Comparison of ENCODE assay signal across 1 fruit fly cellular context in the genomic region with DNA sequence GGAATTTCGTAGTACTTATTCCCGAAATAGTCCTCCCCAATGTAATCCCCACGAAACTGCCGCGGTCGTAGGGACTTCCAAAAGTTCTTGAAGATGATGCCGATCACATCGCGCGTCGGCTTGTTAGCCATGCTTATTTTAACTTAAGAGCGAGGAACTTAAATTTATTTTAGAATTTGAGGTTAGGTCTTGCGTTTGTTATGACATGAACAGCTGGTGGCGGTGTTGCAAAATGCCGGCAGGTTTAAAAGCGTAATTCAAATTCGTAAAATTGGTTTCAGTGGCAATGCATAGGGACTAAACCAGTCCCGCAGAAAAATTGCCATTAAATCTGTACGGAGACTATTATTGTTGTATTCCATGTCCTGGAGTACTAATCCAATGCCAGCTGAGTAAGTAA.
TF ChIP-seq lines count a peak whose summit lies in the region.

No protein-coding gene starts in this region.

TF ChIP-seq in whole organism, embryonic, 481 proteins besides CTCF, POLR2A, EP300 and RAD21 (continued from another document and continues in another):
- no peak for TF ChIP-seq odd (GFP tag; optimal IDR thresholded peaks at IDR 0.05; lab: Kevin White, UChicago)
- TF ChIP-seq Kr (GFP tag; optimal IDR thresholded peaks at IDR 0.05; lab: Kevin White, UChicago): no peak
- no peak for TF ChIP-seq CG30020 (tag; optimal IDR thresholded peaks at IDR 0.05; lab: Kevin White, UChicago)
- TF ChIP-seq gce (GFP tag; IDR thresholded peaks at IDR 0.05; lab: Robert Waterston, UW): no peak
- no peak for TF ChIP-seq lov (optimal IDR thresholded peaks at IDR 0.05; lab: Kevin White, UChicago)
- no peak for TF ChIP-seq lov (GFP tag; IDR thresholded peaks at IDR 0.05; lab: Robert Waterston, UW)
- TF ChIP-seq B-H1 (GFP tag; IDR thresholded peaks at IDR 0.05; lab: Robert Waterston, UW): no peak
- no peak for TF ChIP-seq CG5180 (GFP tag; optimal IDR thresholded peaks at IDR 0.05; lab: Kevin White, UChicago)
- no peak for TF ChIP-seq CG2875 (GFP tag; optimal IDR thresholded peaks at IDR 0.05; lab: Kevin White, UChicago)
- no peak for TF ChIP-seq CG10431 (GFP tag; optimal IDR thresholded peaks at IDR 0.05; lab: Kevin White, UChicago)
- TF ChIP-seq CG18011 (GFP tag; optimal IDR thresholded peaks at IDR 0.05; lab: Kevin White, UChicago): no peak
- TF ChIP-seq Optix (GFP tag; IDR thresholded peaks at IDR 0.05; lab: Robert Waterston, UW): no peak
- TF ChIP-seq Hr78 (GFP tag; optimal IDR thresholded peaks at IDR 0.05; lab: Kevin White, UChicago): no peak
- no peak for TF ChIP-seq CG4404 (GFP tag; IDR thresholded peaks at IDR 0.05; lab: Robert Waterston, UW)
- TF ChIP-seq row (GFP tag; IDR thresholded peaks at IDR 0.05; lab: Robert Waterston, UW): peak; percentile 33; the same call in 1 of the 3 replicates
- no peak for TF ChIP-seq oc (tag; optimal IDR thresholded peaks at IDR 0.05; lab: Kevin White, UChicago)
- no peak for TF ChIP-seq CG1024 (GFP tag; IDR thresholded peaks at IDR 0.05; lab: Robert Waterston, UW)
- no peak for TF ChIP-seq cas (GFP tag; IDR thresholded peaks at IDR 0.05; lab: Robert Waterston, UW)
- no peak for TF ChIP-seq Hr3 (GFP tag; optimal IDR thresholded peaks at IDR 0.05; lab: Kevin White, UChicago)
- no peak for TF ChIP-seq Neu2 (GFP tag; optimal IDR thresholded peaks at IDR 0.05; lab: Kevin White, UChicago; ENCODE audit: borderline replicate concordance)
- TF ChIP-seq br (optimal IDR thresholded peaks at IDR 0.05; lab: Kevin White, UChicago): no peak
- TF ChIP-seq chinmo (GFP tag; IDR thresholded peaks at IDR 0.05; lab: Robert Waterston, UW; ENCODE audit: partially characterized antibody): no peak
- no peak for TF ChIP-seq HmgD (GFP tag; optimal IDR thresholded peaks at IDR 0.05; lab: Kevin White, UChicago)
- no peak for TF ChIP-seq pita (GFP tag; optimal IDR thresholded peaks at IDR 0.05; lab: Kevin White, UChicago)
- no peak for TF ChIP-seq GATAe (GFP tag; conservative IDR thresholded peaks at IDR 0.05; lab: Robert Waterston, UW)
- no peak for TF ChIP-seq onecut (GFP tag; IDR thresholded peaks at IDR 0.05; lab: Robert Waterston, UW)
- peak; percentile 3 for TF ChIP-seq Elba2 (GFP tag; optimal IDR thresholded peaks at IDR 0.05; lab: Kevin White, UChicago)
- TF ChIP-seq Lim3 (GFP tag; IDR thresholded peaks at IDR 0.05; lab: Robert Waterston, UW): no peak
- TF ChIP-seq Nf-YB (GFP tag; optimal IDR thresholded peaks at IDR 0.05; lab: Kevin White, UChicago): no peak
- no peak for TF ChIP-seq CG16779 (GFP tag; IDR thresholded peaks at IDR 0.05; lab: Robert Waterston, UW)
- TF ChIP-seq CG8765 (GFP tag; IDR thresholded peaks at IDR 0.05; lab: Robert Waterston, UW): no peak
- no peak for TF ChIP-seq gem (tag; optimal IDR thresholded peaks at IDR 0.05; lab: Kevin White, UChicago)
- TF ChIP-seq CG6254 (GFP tag; optimal IDR thresholded peaks at IDR 0.05; lab: Kevin White, UChicago): no peak
- no peak for TF ChIP-seq CG16815 (GFP tag; optimal IDR thresholded peaks at IDR 0.05; lab: Kevin White, UChicago)
- TF ChIP-seq lilli (GFP tag; optimal IDR thresholded peaks at IDR 0.05; lab: Kevin White, UChicago): peak; percentile 13
- TF ChIP-seq nom (GFP tag; optimal IDR thresholded peaks at IDR 0.05; lab: Kevin White, UChicago): no peak
- no peak for TF ChIP-seq zen2 (GFP tag; IDR thresholded peaks at IDR 0.05; lab: Robert Waterston, UW; ENCODE audit: partially characterized antibody)
- no peak for TF ChIP-seq h (optimal IDR thresholded peaks at IDR 0.05; lab: Kevin White, UChicago)
- peak; percentile 8 for TF ChIP-seq CG2120 (GFP tag; optimal IDR thresholded peaks at IDR 0.05; lab: Kevin White, UChicago)
- no peak for TF ChIP-seq klu (GFP tag; IDR thresholded peaks at IDR 0.05; lab: Robert Waterston, UW)
- TF ChIP-seq CG10959 (GFP tag; IDR thresholded peaks at IDR 0.05; lab: Robert Waterston, UW): no peak
- no peak for TF ChIP-seq exex (tag; optimal IDR thresholded peaks at IDR 0.05; lab: Kevin White, UChicago)
- peak; percentile 100 for TF ChIP-seq bigmax (GFP tag; optimal IDR thresholded peaks at IDR 0.05; lab: Kevin White, UChicago)
- TF ChIP-seq NK7.1 (GFP tag; optimal IDR thresholded peaks at IDR 0.05; lab: Kevin White, UChicago): no peak
- no peak for TF ChIP-seq Taf1 (GFP tag; IDR thresholded peaks at IDR 0.05; lab: Robert Waterston, UW)
- TF ChIP-seq CG6813 (GFP tag; optimal IDR thresholded peaks at IDR 0.05; lab: Kevin White, UChicago): no peak
- no peak for TF ChIP-seq CG3281 (GFP tag; optimal IDR thresholded peaks at IDR 0.05; lab: Kevin White, UChicago)
- TF ChIP-seq Atf-2 (GFP tag; optimal IDR thresholded peaks at IDR 0.05; lab: Kevin White, UChicago): no peak
- no peak for TF ChIP-seq CG18476 (GFP tag; optimal IDR thresholded peaks at IDR 0.05; lab: Kevin White, UChicago)
- no peak for TF ChIP-seq ab (GFP tag; optimal IDR thresholded peaks at IDR 0.05; lab: Kevin White, UChicago)
- no peak for TF ChIP-seq slp2 (GFP tag; optimal IDR thresholded peaks at IDR 0.05; lab: Kevin White, UChicago)
- no peak for TF ChIP-seq psq (GFP tag; optimal IDR thresholded peaks at IDR 0.05; lab: Kevin White, UChicago)
- no peak for TF ChIP-seq CG8478 (optimal IDR thresholded peaks at IDR 0.05; lab: Kevin White, UChicago)
- no peak for TF ChIP-seq seq (GFP tag; IDR thresholded peaks at IDR 0.05; lab: Robert Waterston, UW)
- no peak for TF ChIP-seq CG7839 (tag; optimal IDR thresholded peaks at IDR 0.05; lab: Kevin White, UChicago)
- TF ChIP-seq Ada2b (GFP tag; IDR thresholded peaks at IDR 0.05; lab: Robert Waterston, UW): 0 out of 2 replicates have a peak, but pooled peaks have one; percentile 7
- TF ChIP-seq phol (tag; optimal IDR thresholded peaks at IDR 0.05; lab: Kevin White, UChicago): peak; percentile 10
- TF ChIP-seq CG11723 (GFP tag; optimal IDR thresholded peaks at IDR 0.05; lab: Kevin White, UChicago): no peak
- TF ChIP-seq CG17612 (GFP tag; IDR thresholded peaks at IDR 0.05; lab: Robert Waterston, UW): no peak
- no peak for TF ChIP-seq gcm (GFP tag; optimal IDR thresholded peaks at IDR 0.05; lab: Kevin White, UChicago)
- no peak for TF ChIP-seq ftz-f1 (GFP tag; optimal IDR thresholded peaks at IDR 0.05; lab: Kevin White, UChicago)
- no peak for TF ChIP-seq Oaz (GFP tag; IDR thresholded peaks at IDR 0.05; lab: Robert Waterston, UW)
- TF ChIP-seq CG34422 (GFP tag; IDR thresholded peaks at IDR 0.05; lab: Robert Waterston, UW): peak; percentile 36; the same call in 1 of the 3 replicates
- TF ChIP-seq MBD-R2 (GFP tag; IDR thresholded peaks at IDR 0.05; lab: Robert Waterston, UW): peak; percentile 80
- TF ChIP-seq pb (GFP tag; optimal IDR thresholded peaks at IDR 0.05; lab: Kevin White, UChicago): no peak
- TF ChIP-seq CG1647 (GFP tag; optimal IDR thresholded peaks at IDR 0.05; lab: Kevin White, UChicago): no peak
- no peak for TF ChIP-seq CG10565 (GFP tag; optimal IDR thresholded peaks at IDR 0.05; lab: Kevin White, UChicago)
- TF ChIP-seq kay (GFP tag; optimal IDR thresholded peaks at IDR 0.05; lab: Kevin White, UChicago): no peak
- no peak for TF ChIP-seq CG11695 (GFP tag; IDR thresholded peaks at IDR 0.05; lab: Robert Waterston, UW)
- peak; percentile 93 for TF ChIP-seq E2f2 (GFP tag; IDR thresholded peaks at IDR 0.05; lab: Robert Waterston, UW)
- TF ChIP-seq CG11093 (GFP tag; IDR thresholded peaks at IDR 0.05; lab: Robert Waterston, UW): no peak
- no peak for TF ChIP-seq CG5953 (GFP tag; IDR thresholded peaks at IDR 0.05; lab: Robert Waterston, UW)
- no peak for TF ChIP-seq CG30431 (GFP tag; optimal IDR thresholded peaks at IDR 0.05; lab: Kevin White, UChicago)
- TF ChIP-seq CG15514 (GFP tag; optimal IDR thresholded peaks at IDR 0.05; lab: Kevin White, UChicago): peak; percentile 55
- peak; percentile 11 for TF ChIP-seq sens (GFP tag; lab: Kevin White, UChicago)
- no peak for TF ChIP-seq CG10654 (GFP tag; optimal IDR thresholded peaks at IDR 0.05; lab: Kevin White, UChicago)
- no peak for TF ChIP-seq Atf6 (GFP tag; IDR thresholded peaks at IDR 0.05; lab: Robert Waterston, UW)
- no peak for TF ChIP-seq ato (GFP tag; IDR thresholded peaks at IDR 0.05; lab: Robert Waterston, UW; ENCODE audit: partially characterized antibody)
- no peak for TF ChIP-seq Hr51 (GFP tag; optimal IDR thresholded peaks at IDR 0.05; lab: Kevin White, UChicago)
- no peak for TF ChIP-seq mam (GFP tag; optimal IDR thresholded peaks at IDR 0.05; lab: Kevin White, UChicago)
- TF ChIP-seq Rfx (GFP tag; IDR thresholded peaks at IDR 0.05; lab: Robert Waterston, UW): peak; percentile 22; the same call in 1 of the 2 replicates
- TF ChIP-seq nau (GFP tag; optimal IDR thresholded peaks at IDR 0.05; lab: Kevin White, UChicago): no peak
- TF ChIP-seq BtbVII (GFP tag; optimal IDR thresholded peaks at IDR 0.05; lab: Kevin White, UChicago): no peak
- TF ChIP-seq CG17829 (tag; optimal IDR thresholded peaks at IDR 0.05; lab: Kevin White, UChicago): no peak
- TF ChIP-seq Med (GFP tag; lab: Kevin White, UChicago): peak; percentile 84
- TF ChIP-seq Dp (GFP tag; optimal IDR thresholded peaks at IDR 0.05; lab: Kevin White, UChicago): peak; percentile 86
- TF ChIP-seq Sox100B (GFP tag; optimal IDR thresholded peaks at IDR 0.05; lab: Kevin White, UChicago): no peak
- peak; percentile 59 for TF ChIP-seq dm (GFP tag; optimal IDR thresholded peaks at IDR 0.05; lab: Kevin White, UChicago)
- no peak for TF ChIP-seq Fer3 (tag; optimal IDR thresholded peaks at IDR 0.05; lab: Kevin White, UChicago)
- TF ChIP-seq grau (tag; optimal IDR thresholded peaks at IDR 0.05; lab: Kevin White, UChicago): peak; percentile 3
- no peak for TF ChIP-seq CG17186 (GFP tag; optimal IDR thresholded peaks at IDR 0.05; lab: Kevin White, UChicago)
- TF ChIP-seq salm (tag; optimal IDR thresholded peaks at IDR 0.05; lab: Kevin White, UChicago): no peak
- TF ChIP-seq crp (GFP tag; optimal IDR thresholded peaks at IDR 0.05; lab: Kevin White, UChicago): peak; percentile 25 to 88
- no peak for TF ChIP-seq CG12104 (GFP tag; optimal IDR thresholded peaks at IDR 0.05; lab: Kevin White, UChicago)
- TF ChIP-seq Spps (tag; optimal IDR thresholded peaks at IDR 0.05; lab: Kevin White, UChicago): no peak
- TF ChIP-seq knrl (GFP tag; IDR thresholded peaks at IDR 0.05; lab: Robert Waterston, UW; ENCODE audit: partially characterized antibody): no peak
- TF ChIP-seq dimm (GFP tag; IDR thresholded peaks at IDR 0.05; lab: Robert Waterston, UW): no peak
- TF ChIP-seq CG8944 (GFP tag; optimal IDR thresholded peaks at IDR 0.05; lab: Kevin White, UChicago): no peak
- TF ChIP-seq cwo (GFP tag; optimal IDR thresholded peaks at IDR 0.05; lab: Kevin White, UChicago): no peak
- TF ChIP-seq CG3847 (GFP tag; IDR thresholded peaks at IDR 0.05; lab: Robert Waterston, UW): peak; percentile 24; the same call in 1 of the 2 replicates
- peak; percentile 10 for TF ChIP-seq Ets97D (GFP tag; optimal IDR thresholded peaks at IDR 0.05; lab: Kevin White, UChicago)
- TF ChIP-seq CG12071 (GFP tag; optimal IDR thresholded peaks at IDR 0.05; lab: Kevin White, UChicago): no peak
- TF ChIP-seq CG31365 (tag; optimal IDR thresholded peaks at IDR 0.05; lab: Kevin White, UChicago): no peak
- peak; percentile 31 for TF ChIP-seq zfh2 (GFP tag; optimal IDR thresholded peaks at IDR 0.05; lab: Kevin White, UChicago)
- no peak for TF ChIP-seq ci (GFP tag; IDR thresholded peaks at IDR 0.05; lab: Robert Waterston, UW)
- TF ChIP-seq toy (GFP tag; IDR thresholded peaks at IDR 0.05; lab: Robert Waterston, UW): no peak
- no peak for TF ChIP-seq PHDP (tag; optimal IDR thresholded peaks at IDR 0.05; lab: Kevin White, UChicago)
- TF ChIP-seq Ets65A (GFP tag; lab: Kevin White, UChicago): peak; percentile 46
- TF ChIP-seq Max (GFP tag; optimal IDR thresholded peaks at IDR 0.05; lab: Kevin White, UChicago): no peak
- no peak for TF ChIP-seq bsh (GFP tag; optimal IDR thresholded peaks at IDR 0.05; lab: Kevin White, UChicago)
- peak; percentile 23 for TF ChIP-seq Sin3A (optimal IDR thresholded peaks at IDR 0.05; lab: Kevin White, UChicago)
- no peak for TF ChIP-seq CG8281 (tag; optimal IDR thresholded peaks at IDR 0.05; lab: Kevin White, UChicago)
- TF ChIP-seq Sox102F (GFP tag; optimal IDR thresholded peaks at IDR 0.05; lab: Kevin White, UChicago): no peak
- TF ChIP-seq CG8388 (GFP tag; optimal IDR thresholded peaks at IDR 0.05; lab: Kevin White, UChicago): no peak
- TF ChIP-seq CG3838 (GFP tag; optimal IDR thresholded peaks at IDR 0.05; lab: Kevin White, UChicago): no peak
- no peak for TF ChIP-seq corto (GFP tag; optimal IDR thresholded peaks at IDR 0.05; lab: Kevin White, UChicago)
- no peak for TF ChIP-seq ttk (GFP tag; IDR thresholded peaks at IDR 0.05; lab: Robert Waterston, UW)
- no peak for TF ChIP-seq ind (GFP tag; optimal IDR thresholded peaks at IDR 0.05; lab: Kevin White, UChicago)
- no peak for TF ChIP-seq Stat92E (GFP tag; optimal IDR thresholded peaks at IDR 0.05; lab: Kevin White, UChicago)
- TF ChIP-seq Tbp (GFP tag; optimal IDR thresholded peaks at IDR 0.05; lab: Kevin White, UChicago): no peak
- peak; percentile 18 for TF ChIP-seq gfzf (GFP tag; optimal IDR thresholded peaks at IDR 0.05; lab: Kevin White, UChicago)
- no peak for TF ChIP-seq dan (GFP tag; IDR thresholded peaks at IDR 0.05; lab: Robert Waterston, UW)
- TF ChIP-seq CG15073 (GFP tag; optimal IDR thresholded peaks at IDR 0.05; lab: Kevin White, UChicago): no peak
- no peak for TF ChIP-seq CG4360 (GFP tag; IDR thresholded peaks at IDR 0.05; lab: Robert Waterston, UW)
- TF ChIP-seq sens-2 (GFP tag; IDR thresholded peaks at IDR 0.05; lab: Robert Waterston, UW): no peak
- peak; percentile 44 for TF ChIP-seq HmgZ (tag; optimal IDR thresholded peaks at IDR 0.05; lab: Kevin White, UChicago)
- no peak for TF ChIP-seq croc (GFP tag; conservative IDR thresholded peaks at IDR 0.05; lab: Robert Waterston, UW)
- no peak for TF ChIP-seq lola (GFP tag; optimal IDR thresholded peaks at IDR 0.05; lab: Kevin White, UChicago)
- no peak for TF ChIP-seq CG6854 (GFP tag; optimal IDR thresholded peaks at IDR 0.05; lab: Kevin White, UChicago)
- TF ChIP-seq CG3407 (GFP tag; optimal IDR thresholded peaks at IDR 0.05; lab: Kevin White, UChicago): no peak
- TF ChIP-seq CG10543 (GFP tag; optimal IDR thresholded peaks at IDR 0.05; lab: Kevin White, UChicago): peak; percentile 23
- peak; percentile 79 for TF ChIP-seq Sry-β (GFP tag; optimal IDR thresholded peaks at IDR 0.05; lab: Kevin White, UChicago)
- TF ChIP-seq CG10267 (tag; optimal IDR thresholded peaks at IDR 0.05; lab: Kevin White, UChicago): peak; percentile 89
- no peak for TF ChIP-seq HLH3B (GFP tag; IDR thresholded peaks at IDR 0.05; lab: Robert Waterston, UW)
- no peak for TF ChIP-seq kni (GFP tag; optimal IDR thresholded peaks at IDR 0.05; lab: Kevin White, UChicago)
- no peak for TF ChIP-seq en (GFP tag; optimal IDR thresholded peaks at IDR 0.05; lab: Kevin White, UChicago)
